Worm (Caenorhabditis elegans) whole organism, L4 larva: Measurements from ENCODE around the gene mrpl-32.

ENCODE experiments used
- cey-2 ChIP-seq: sonication (generic microtip); optimal IDR thresholded peaks from 3 replicates; lab custom pipeline; 2017; ENCODE audit warnings: missing genetic modification characterization, mild to moderate bottlenecking, missing compliant biosample characterization, antibody characterized with exemption, borderline replicate concordance; ENCODE audit not compliant: insufficient read depth
- nhr-76 ChIP-seq: fragments of 150-350 bp; optimal IDR thresholded peaks from 2 replicates; lab custom pipeline; 2014; ENCODE audit warnings: missing biosample characterization, missing genetic modification characterization

DNA sequence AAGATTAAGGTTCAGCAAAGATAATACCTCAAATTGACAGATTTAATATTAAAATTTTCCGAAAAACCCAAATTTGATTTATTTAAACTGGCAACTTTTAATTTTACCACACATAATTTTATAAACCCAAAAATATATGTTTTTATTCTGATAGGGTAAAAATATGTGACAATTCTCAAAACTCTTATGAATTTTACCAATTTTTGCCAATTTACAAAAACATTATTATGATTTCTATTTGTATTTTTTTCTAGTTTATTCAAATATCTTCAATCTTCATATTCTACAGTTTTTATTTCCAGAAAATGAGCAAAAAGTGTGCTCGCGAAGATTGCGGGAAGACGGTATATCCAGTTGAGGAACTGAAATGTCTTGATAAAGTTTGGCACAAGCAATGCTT, 34.3 kb downstream of the mrpl-32 start, which contains the start of gene F42H10.3:
- no peak for TF ChIP-seq cey-2 (tag; lab: Kevin White, UChicago)
- no peak for TF ChIP-seq nhr-76 (tag; lab: Kevin White, UChicago)
